Worm (Caenorhabditis elegans) whole organism, young adult: ENCODE data around the gene srd-69.

Experiments used
- D2030.7 ChIP-seq: fragments of 200-800 bp; sonication (Bioruptor generic); IDR thresholded peaks from 2 replicates; pipeline ENCODE4 v1.3.6; 2022; ENCODE audit warnings: missing genetic modification reagents, missing genetic modification characterization, missing compliant biosample characterization
- F22D6.2 ChIP-seq: sonication (generic microtip); optimal IDR thresholded peaks from 2 replicates; lab custom pipeline; 2016; ENCODE audit warnings: mild to moderate bottlenecking, missing genetic modification characterization, missing compliant biosample characterization
- K12H6.12 ChIP-seq: fragments of 200-800 bp; sonication (Bioruptor generic); optimal IDR thresholded peaks from 2 replicates; lab custom pipeline; 2018; ENCODE audit warnings: mild to moderate bottlenecking, missing genetic modification characterization, missing compliant biosample characterization
- Y53F4B.3 ChIP-seq: fragments of 200-800 bp; sonication (Bioruptor generic); IDR thresholded peaks from 2 replicates; pipeline ENCODE4 v1.3.6; 2022; ENCODE audit warnings: missing genetic modification reagents, missing genetic modification characterization, missing compliant biosample characterization
- Y79H2A.3 ChIP-seq: fragments of 200-800 bp; sonication (Bioruptor generic); conservative IDR thresholded peaks from 2 replicates; pipeline ENCODE4 v1.3.6; 2022; ENCODE audit warnings: missing genetic modification reagents, missing genetic modification characterization, missing compliant biosample characterization
- Y95B8A.8 ChIP-seq: fragments of 200-800 bp; sonication (Bioruptor generic); IDR thresholded peaks from 2 replicates; pipeline ENCODE4 v1.3.6; 2022; ENCODE audit warnings: missing genetic modification reagents, missing genetic modification characterization, missing compliant biosample characterization
- attf-5 ChIP-seq: fragments of 200-800 bp; sonication (Bioruptor generic); optimal IDR thresholded peaks from 2 replicates; lab custom pipeline; 2018; ENCODE audit warnings: mild to moderate bottlenecking, missing genetic modification characterization, missing compliant biosample characterization
- bed-2 ChIP-seq: fragments of 200-800 bp; sonication (Bioruptor generic); IDR thresholded peaks from 2 replicates; pipeline ENCODE4 v1.3.6; 2022; ENCODE audit warnings: missing genetic modification reagents, missing genetic modification characterization, missing compliant biosample characterization
- ceh-40 ChIP-seq: fragments of 200-800 bp; sonication (Bioruptor generic); IDR thresholded peaks from 2 replicates; pipeline ENCODE4 v1.3.6; 2022; ENCODE audit warnings: missing genetic modification characterization, missing compliant biosample characterization
- die-1 ChIP-seq: sonication (generic microtip); optimal IDR thresholded peaks from 2 replicates; lab custom pipeline; 2016; ENCODE audit warnings: missing genotype, mild to moderate bottlenecking, missing genetic modification characterization, missing compliant biosample characterization
- dox-1 ChIP-seq: fragments of 200-800 bp; sonication (Bioruptor generic); IDR thresholded peaks from 2 replicates; pipeline ENCODE4 v1.3.6; 2022; ENCODE audit warnings: missing genetic modification reagents, missing genetic modification characterization, missing compliant biosample characterization
- dpl-1 ChIP-seq: fragments of 150-350 bp; optimal IDR thresholded peaks from 2 replicates; lab custom pipeline; 2014; ENCODE audit warnings: missing biosample characterization, missing genetic modification reagents, missing genetic modification characterization
- efl-1 ChIP-seq: fragments of 150-350 bp; optimal IDR thresholded peaks from 2 replicates; lab custom pipeline; 2014; ENCODE audit warnings: missing biosample characterization, missing genetic modification reagents, missing genetic modification characterization
- ets-4 ChIP-seq: fragments of 200-800 bp; sonication (Bioruptor generic); optimal IDR thresholded peaks from 2 replicates; lab custom pipeline; 2018; ENCODE audit warnings: mild to moderate bottlenecking, missing genetic modification characterization, missing compliant biosample characterization
- lag-1 ChIP-seq: fragments of 200-800 bp; sonication (Bioruptor generic); IDR thresholded peaks from 2 replicates; pipeline ENCODE4 v1.3.6; 2022; ENCODE audit warnings: missing genetic modification reagents, missing genetic modification characterization, missing compliant biosample characterization
- let-526 ChIP-seq: fragments of 200-800 bp; sonication (Bioruptor generic); IDR thresholded peaks from 2 replicates; pipeline ENCODE4 v1.3.6; 2022; ENCODE audit warnings: missing genetic modification reagents, missing genetic modification characterization, missing compliant biosample characterization
- let-607 ChIP-seq, 2 experiments: fragments of 200-800 bp in 1 of 2; sonication (Bioruptor generic) in 1 of 2; sonication (generic microtip) in 1 of 2; optimal IDR thresholded peaks; 2 replicates each; lab custom pipeline; 2016 to 2018; ENCODE audit warnings: mild to moderate bottlenecking in 2 of 2, missing compliant biosample characterization in 2 of 2, missing genetic modification characterization in 2 of 2, moderate library complexity in 2 of 2, missing genotype in 1 of 2
- lin-35 ChIP-seq, 3 experiments: fragments of 150-350 bp in 2 of 3; sonication (generic microtip) in 1 of 3; optimal IDR thresholded peaks; 2 replicates each; lab custom pipeline; 2014 to 2018; ENCODE audit warnings: missing biosample characterization in 3 of 3, missing genetic modification characterization in 3 of 3, missing genetic modification reagents in 3 of 3
- lin-54 ChIP-seq: fragments of 200-800 bp; sonication (Bioruptor generic); optimal IDR thresholded peaks from 2 replicates; lab custom pipeline; 2018; ENCODE audit warnings: mild to moderate bottlenecking, missing genetic modification characterization, missing compliant biosample characterization
- lsl-1 ChIP-seq: fragments of 200-800 bp; sonication (Bioruptor generic); optimal IDR thresholded peaks from 2 replicates; lab custom pipeline; 2018; ENCODE audit warnings: mild to moderate bottlenecking, missing genetic modification characterization, moderate library complexity, missing compliant biosample characterization
- lsy-27 ChIP-seq: sonication (generic microtip); optimal IDR thresholded peaks from 2 replicates; lab custom pipeline; 2017; ENCODE audit warnings: missing genetic modification characterization, mild to moderate bottlenecking, missing compliant biosample characterization, antibody characterized with exemption, missing genotype, borderline replicate concordance; ENCODE audit not compliant: insufficient read depth
- madf-3 ChIP-seq: fragments of 200-800 bp; sonication (Bioruptor generic); IDR thresholded peaks from 2 replicates; pipeline ENCODE4 v1.3.6; 2022; ENCODE audit warnings: missing genetic modification reagents, missing genetic modification characterization, missing compliant biosample characterization
- madf-6 ChIP-seq: fragments of 200-800 bp; sonication (Bioruptor generic); IDR thresholded peaks from 2 replicates; pipeline ENCODE4 v1.3.6; 2022; ENCODE audit warnings: missing genetic modification reagents, missing genetic modification characterization, missing compliant biosample characterization
- mcd-1 ChIP-seq: fragments of 200-800 bp; sonication (Bioruptor generic); IDR thresholded peaks from 2 replicates; pipeline ENCODE4 v1.3.6; 2022; ENCODE audit warnings: missing genetic modification reagents, missing genetic modification characterization, missing compliant biosample characterization
- nfya-1 ChIP-seq: sonication (generic microtip); optimal IDR thresholded peaks from 2 replicates; lab custom pipeline; 2017; ENCODE audit warnings: antibody characterized with exemption, missing compliant biosample characterization, missing genetic modification characterization, borderline replicate concordance; ENCODE audit not compliant: insufficient read depth
- pha-4 ChIP-seq: fragments of 150-350 bp; sonication (generic microtip); optimal IDR thresholded peaks from 2 replicates; lab custom pipeline; 2014; ENCODE audit warnings: missing biosample characterization, missing genetic modification reagents, missing genetic modification characterization
- rcor-1 ChIP-seq: fragments of 200-800 bp; sonication (Bioruptor generic); IDR thresholded peaks from 2 replicates; pipeline ENCODE4 v1.3.6; 2022; ENCODE audit warnings: missing genetic modification reagents, missing genetic modification characterization, missing compliant biosample characterization
- sdz-38 ChIP-seq: sonication (generic microtip); optimal IDR thresholded peaks from 2 replicates; lab custom pipeline; 2016; ENCODE audit warnings: missing genotype, missing genetic modification characterization, missing compliant biosample characterization
- snpc-1.3 ChIP-seq: sonication (generic microtip); optimal IDR thresholded peaks from 2 replicates; lab custom pipeline; 2017; ENCODE audit warnings: missing genetic modification characterization, mild to moderate bottlenecking, missing compliant biosample characterization, antibody characterized with exemption, moderate library complexity, missing genotype, missing genetic modification reagents; ENCODE audit not compliant: insufficient read depth
- snpc-3.4 ChIP-seq: sonication (generic microtip); optimal IDR thresholded peaks from 2 replicates; lab custom pipeline; 2017; ENCODE audit warnings: missing genetic modification characterization, mild to moderate bottlenecking, missing compliant biosample characterization, antibody characterized with exemption, moderate library complexity, missing genotype, missing genetic modification reagents
- zfh-2 ChIP-seq: fragments of 200-800 bp; sonication (Bioruptor generic); conservative IDR thresholded peaks from 2 replicates; pipeline ENCODE4 v1.3.6; 2022; ENCODE audit warnings: missing genetic modification reagents, missing genetic modification characterization, missing compliant biosample characterization
- ztf-22 ChIP-seq: fragments of 200-800 bp; sonication (Bioruptor generic); optimal IDR thresholded peaks from 2 replicates; lab custom pipeline; 2018; ENCODE audit warnings: mild to moderate bottlenecking, missing genetic modification characterization, moderate library complexity, missing compliant biosample characterization

srd-69 gene

DNA sequence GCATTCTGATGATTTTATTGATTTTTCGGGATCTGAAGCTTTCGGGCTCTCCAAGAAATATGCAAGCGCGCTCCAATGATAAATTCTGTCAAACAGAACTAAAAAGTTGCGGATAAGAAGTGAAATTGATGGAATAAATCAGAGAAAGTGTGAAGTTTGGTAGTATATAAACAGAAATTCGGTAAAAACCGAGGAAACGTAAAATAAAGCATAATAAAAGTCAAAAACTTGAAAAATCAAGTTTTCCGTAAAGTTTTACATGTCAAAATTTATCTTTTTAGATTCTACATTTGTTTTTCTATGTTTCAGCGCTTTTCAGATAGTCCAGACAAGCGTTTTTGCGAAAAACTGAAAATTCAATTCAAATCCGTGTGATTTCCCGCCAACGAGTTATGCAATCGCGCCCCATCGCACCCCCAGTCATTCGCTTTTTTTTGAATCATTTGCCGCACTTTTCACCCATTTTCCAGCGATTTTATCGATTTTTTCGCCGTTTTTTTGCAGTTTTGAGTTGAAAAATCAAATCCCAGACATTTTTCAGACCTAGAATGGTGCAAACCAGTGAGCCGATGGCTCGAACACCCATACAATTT lies 31.6 kb upstream of the srd-69 start, which contains the start of the genes Y54F10BM.13 and ppm-1.D:
TSS of gene Y54F10BM.13 (minus strand) at position 51 of the 593 bp plus-strand sequence.
TSS of gene ppm-1.D (plus strand) at position 540 of the 593 bp plus-strand sequence.
- TF ChIP-seq lin-35 (GFP tag; optimal IDR thresholded peaks at IDR 0.05; lab: Kevin White, UChicago) (peak in 1 of 3 experiments; percentile 48), lin-54 (GFP tag; lab: Kevin White, UChicago) (peak; percentile 76), madf-6 (peak; percentile 19; the same call in 1 of the 2 replicates), D2030.7 (GFP tag; lab: Robert Waterston, UW) (peak; percentile 55; the same call in 1 of the 2 replicates), dpl-1 (GFP tag; lab: Kevin White, UChicago) (peak; percentile 63), attf-5 (GFP tag; lab: Kevin White, UChicago) (peak; percentile 4), zfh-2 (GFP tag; lab: Robert Waterston, UW) (no peak), die-1 (tag; lab: Kevin White, UChicago) (no peak), pha-4 (tag; lab: Kevin White, UChicago) (no peak), efl-1 (GFP tag; lab: Kevin White, UChicago) (peak; percentile 85), lsl-1 (GFP tag; lab: Kevin White, UChicago) (peak; percentile 37), snpc-3.4 (tag; lab: Kevin White, UChicago) (no peak), mcd-1 (GFP tag; lab: Robert Waterston, UW) (peak; percentile 89), Y79H2A.3 (GFP tag; lab: Robert Waterston, UW) (no peak), nfya-1 (no peak), K12H6.12 (no peak)

- TF ChIP-seq dox-1 (GFP tag; lab: Robert Waterston, UW) (no peak), lsy-27 (tag; lab: Kevin White, UChicago) (no peak), snpc-1.3 (tag; lab: Kevin White, UChicago) (no peak), sdz-38 (no peak), let-526 (GFP tag; lab: Robert Waterston, UW) (no peak), Y53F4B.3 (GFP tag; lab: Robert Waterston, UW) (no peak), bed-2 (GFP tag; lab: Robert Waterston, UW) (no peak), let-607 (tag; optimal IDR thresholded peaks at IDR 0.05; lab: Kevin White, UChicago) (no peak), rcor-1 (GFP tag; lab: Robert Waterston, UW) (no peak), ets-4 (no peak), Y95B8A.8 (GFP tag; lab: Robert Waterston, UW) (no peak), Y79H2A.3 (GFP tag; lab: Robert Waterston, UW) (no peak), F22D6.2 (tag; lab: Kevin White, UChicago) (no peak), madf-3 (GFP tag; lab: Robert Waterston, UW) (no peak)
Observed at ce11 chrIII:2343273-2343672, 19.5 kb upstream of the srd-69 start, which contains the start of gene phf-5. phf-5 (plus strand) TSS chrIII:2343573.

DNA sequence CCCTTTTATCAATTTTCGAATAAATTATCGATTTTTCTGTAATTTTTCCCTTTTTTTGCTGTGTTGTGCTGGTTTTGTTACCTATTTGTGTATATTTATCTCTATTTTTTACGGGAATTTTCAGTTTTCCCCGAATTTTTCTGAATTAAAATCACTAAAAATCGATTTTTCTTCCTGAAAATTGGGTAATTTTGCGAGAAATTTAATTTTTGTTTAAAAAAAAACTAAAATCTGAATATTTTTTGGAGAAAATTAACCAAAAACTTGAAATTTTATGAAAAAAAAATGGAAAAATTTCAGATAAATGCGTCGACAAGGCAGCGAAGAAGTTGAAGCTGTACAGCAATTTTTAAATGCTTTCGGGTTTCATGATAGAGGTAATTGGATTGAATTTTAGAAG lies 15.5 kb upstream of the srd-69 start, which contains the start of gene gip-1:
TSS of gene gip-1 (plus strand) at position 301 of the 400 bp plus-strand sequence.
- TF ChIP-seq ceh-40 (GFP tag; lab: Robert Waterston, UW) (no peak), D2030.7 (GFP tag; lab: Robert Waterston, UW) (no peak), ztf-22 (GFP tag; lab: Kevin White, UChicago) (no peak)

- TF ChIP-seq lag-1 (GFP tag; lab: Robert Waterston, UW) = no peak
Observed at ce11 chrIII:2349956-2350355, 12.8 kb upstream of the srd-69 start.
